Worm (Caenorhabditis elegans) whole organism, L2 larva: ENCODE results near the gene C10A4.3.

Experiments
- R02D3.7 ChIP-seq: fragments of 150-350 bp; optimal IDR thresholded peaks from 2 replicates; lab custom pipeline; 2014; ENCODE audit warnings: missing biosample characterization, missing genetic modification characterization
- elt-3 ChIP-seq: sonication (generic microtip); optimal IDR thresholded peaks from 2 replicates; lab custom pipeline; 2017; ENCODE audit warnings: missing biosample characterization, missing genetic modification characterization
- fos-1 ChIP-seq: fragments of 150-350 bp; optimal IDR thresholded peaks from 2 replicates; lab custom pipeline; 2014; ENCODE audit warnings: missing biosample characterization, missing genetic modification characterization
- gmeb-1 ChIP-seq: fragments of 150-350 bp; optimal IDR thresholded peaks from 2 replicates; lab custom pipeline; 2014; ENCODE audit warnings: missing biosample characterization, missing genetic modification characterization
- lin-13 ChIP-seq: fragments of 150-350 bp; optimal IDR thresholded peaks from 2 replicates; lab custom pipeline; 2014; ENCODE audit warnings: missing biosample characterization, missing genetic modification reagents, missing genetic modification characterization
- mdl-1 ChIP-seq, 2 experiments: fragments of 150-350 bp in 1 of 2; sonication (generic microtip) in 1 of 2; optimal IDR thresholded peaks; 2 replicates each; lab custom pipeline; 2017; ENCODE audit warnings: missing biosample characterization in 2 of 2, missing genetic modification characterization in 2 of 2
- nhr-12 ChIP-seq: fragments of 150-350 bp; optimal IDR thresholded peaks from 2 replicates; lab custom pipeline; 2014; ENCODE audit warnings: missing biosample characterization, missing genetic modification characterization
- nhr-6 ChIP-seq: fragments of 150-350 bp; optimal IDR thresholded peaks from 2 replicates; lab custom pipeline; 2014; ENCODE audit warnings: missing biosample characterization, missing genetic modification characterization
- skn-1 ChIP-seq: sonication (generic microtip); optimal IDR thresholded peaks from 2 replicates; lab custom pipeline; 2017; ENCODE audit warnings: missing biosample characterization, missing genetic modification characterization
- unc-62 ChIP-seq: fragments of 150-350 bp; optimal IDR thresholded peaks from 2 replicates; lab custom pipeline; 2014; ENCODE audit warnings: missing biosample characterization, missing genetic modification reagents, missing genetic modification characterization
- zag-1 ChIP-seq: fragments of 150-350 bp; optimal IDR thresholded peaks from 2 replicates; lab custom pipeline; 2014; ENCODE audit warnings: missing biosample characterization, missing genetic modification characterization
- ztf-11 ChIP-seq: sonication (generic microtip); optimal IDR thresholded peaks from 2 replicates; lab custom pipeline; 2017; ENCODE audit warnings: missing biosample characterization, missing genetic modification characterization

DNA sequence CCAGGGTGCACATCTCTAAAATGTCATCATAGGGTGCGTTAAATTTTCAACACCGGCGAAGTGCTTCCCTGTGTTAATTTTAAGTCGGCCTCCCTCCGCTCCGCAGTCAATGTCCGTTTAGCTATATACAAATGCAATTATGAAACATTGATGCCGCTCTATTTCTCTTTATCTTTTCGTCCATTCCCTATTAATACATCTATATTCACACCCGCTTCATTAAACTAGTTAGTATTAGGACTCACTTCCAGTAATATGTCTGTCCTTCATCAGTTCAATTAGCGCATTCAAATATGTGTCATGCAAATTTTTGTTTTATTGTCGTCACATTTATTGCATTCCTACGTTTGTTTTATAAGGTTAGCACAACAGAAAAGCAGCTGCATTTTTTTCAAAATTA lies 33.5 kb upstream of the C10A4.3 start:
- no peak for TF ChIP-seq nhr-12 (tag; lab: Kevin White, UChicago)
- no peak for TF ChIP-seq skn-1 (tag; lab: Kevin White, UChicago)
- no peak for TF ChIP-seq unc-62
- TF ChIP-seq mdl-1 (tag; optimal IDR thresholded peaks at IDR 0.05; lab: Kevin White, UChicago): no peak
- TF ChIP-seq fos-1: no peak
- TF ChIP-seq zag-1 (tag; lab: Kevin White, UChicago): no peak
- TF ChIP-seq ztf-11 (tag; lab: Kevin White, UChicago): no peak
- no peak for TF ChIP-seq gmeb-1 (tag; lab: Kevin White, UChicago)
- no peak for TF ChIP-seq nhr-6 (tag; lab: Kevin White, UChicago)
- TF ChIP-seq lin-13: no peak
- no peak for TF ChIP-seq elt-3 (tag; lab: Kevin White, UChicago)
- TF ChIP-seq R02D3.7 (tag; lab: Kevin White, UChicago): no peak
